Fruit fly (Drosophila melanogaster) whole organism, embryonic: ENCODE data around the gene Hexim.
A peak's percentile ranks its signal among the peaks of the same experiment; 100 is the strongest.

Experiments
- Atf-2 ChIP-seq: fragments of 200-800 bp; sonication (Bioruptor generic); optimal IDR thresholded peaks from 2 replicates; lab custom pipeline; 2016; ENCODE audit warnings: missing biosample characterization, missing genetic modification characterization
- C15 ChIP-seq: fragments of 200-800 bp; sonication (Bioruptor generic); IDR thresholded peaks from 3 replicates; pipeline ENCODE4 v1.3.6; 2022; ENCODE audit warnings: missing biosample characterization, missing genetic modification characterization
- CG10959 ChIP-seq: fragments of 200-800 bp; sonication (Bioruptor generic); IDR thresholded peaks from 2 replicates; pipeline ENCODE4 v1.3.6; 2022; ENCODE audit warnings: missing biosample characterization, missing genetic modification characterization
- CG11504 ChIP-seq: fragments of 200-800 bp; sonication (Bioruptor generic); optimal IDR thresholded peaks from 3 replicates; lab custom pipeline; 2019; ENCODE audit warnings: missing biosample characterization, mild to moderate bottlenecking, missing genetic modification characterization, moderate library complexity
- CG11696 ChIP-seq: fragments of 200-800 bp; sonication (Bioruptor generic); IDR thresholded peaks from 2 replicates; pipeline ENCODE4 v1.3.6; 2022; ENCODE audit warnings: missing biosample characterization, missing genetic modification characterization
- CG12391 ChIP-seq: fragments of 200-800 bp; sonication (Bioruptor generic); optimal IDR thresholded peaks from 3 replicates; lab custom pipeline; 2018; ENCODE audit warnings: missing biosample characterization, mild to moderate bottlenecking, missing genetic modification characterization, moderate library complexity
- CG13123 ChIP-seq: fragments of 200-800 bp; sonication (Bioruptor generic); optimal IDR thresholded peaks from 2 replicates; lab custom pipeline; 2016; ENCODE audit warnings: missing biosample characterization, missing genetic modification characterization
- CG14050 ChIP-seq: fragments of 200-800 bp; sonication (Bioruptor generic); IDR thresholded peaks from 3 replicates; pipeline ENCODE4 v1.3.6; 2022; ENCODE audit warnings: missing biosample characterization, missing genetic modification characterization
- CG16779 ChIP-seq: fragments of 200-800 bp; sonication (Bioruptor generic); IDR thresholded peaks from 2 replicates; pipeline ENCODE4 v1.3.6; 2022; ENCODE audit warnings: missing biosample characterization, missing genetic modification characterization
- CG17328 ChIP-seq: fragments of 200-800 bp; sonication (Bioruptor generic); IDR thresholded peaks from 2 replicates; pipeline ENCODE4 v1.3.6; 2022; ENCODE audit warnings: missing biosample characterization, missing genetic modification characterization
- CG17568 ChIP-seq: fragments of 200-800 bp; sonication (Bioruptor generic); optimal IDR thresholded peaks from 2 replicates; lab custom pipeline; 2018; ENCODE audit warnings: missing biosample characterization, mild to moderate bottlenecking, missing genetic modification characterization, moderate library complexity
- CG17829 ChIP-seq: fragments of 200-800 bp; optimal IDR thresholded peaks from 2 replicates; lab custom pipeline; 2019; ENCODE audit warnings: missing biosample characterization, mild to moderate bottlenecking, missing genetic modification characterization, moderate library complexity
- CG2712 ChIP-seq: fragments of 200-800 bp; optimal IDR thresholded peaks from 3 replicates; lab custom pipeline; 2019; ENCODE audit warnings: missing biosample characterization, mild to moderate bottlenecking, missing genetic modification characterization, moderate library complexity
- CG3995 ChIP-seq: fragments of 200-800 bp; sonication (Bioruptor generic); optimal IDR thresholded peaks from 3 replicates; lab custom pipeline; 2016; ENCODE audit warnings: missing biosample characterization, missing genetic modification characterization
- CG4360 ChIP-seq: fragments of 200-800 bp; sonication (Bioruptor generic); IDR thresholded peaks from 2 replicates; pipeline ENCODE4 v1.3.6; 2022; ENCODE audit warnings: missing biosample characterization, missing genetic modification characterization
- CG6254 ChIP-seq: fragments of 200-800 bp; sonication (Bioruptor generic); optimal IDR thresholded peaks from 3 replicates; lab custom pipeline; 2017; ENCODE audit warnings: mild to moderate bottlenecking, missing biosample characterization, missing genetic modification reagents, missing genetic modification characterization
- CG7839 ChIP-seq: fragments of 200-800 bp; sonication (Bioruptor generic); optimal IDR thresholded peaks from 3 replicates; lab custom pipeline; 2018; ENCODE audit warnings: missing biosample characterization, mild to moderate bottlenecking, missing genetic modification characterization, moderate library complexity
- CG8359 ChIP-seq: fragments of 200-800 bp; sonication (Bioruptor generic); optimal IDR thresholded peaks from 2 replicates; lab custom pipeline; 2017; ENCODE audit warnings: missing biosample characterization, mild to moderate bottlenecking, missing genetic modification characterization, borderline replicate concordance
- CG8765 ChIP-seq: fragments of 200-800 bp; sonication (Bioruptor generic); IDR thresholded peaks from 2 replicates; pipeline ENCODE4 v1.3.6; 2022; ENCODE audit warnings: missing biosample characterization, missing genetic modification characterization
- CG9817 ChIP-seq: fragments of 200-800 bp; sonication (Bioruptor generic); optimal IDR thresholded peaks from 2 replicates; lab custom pipeline; 2018; ENCODE audit warnings: missing biosample characterization, mild to moderate bottlenecking, missing genetic modification characterization, moderate library complexity
- CTCF ChIP-seq: fragments of 200-800 bp; sonication (Bioruptor generic); optimal IDR thresholded peaks from 2 replicates; lab custom pipeline; 2017; ENCODE audit warnings: missing biosample characterization, mild to moderate bottlenecking, missing genetic modification characterization, moderate library complexity
- CoRest ChIP-seq: fragments of 200-800 bp; sonication (Bioruptor generic); optimal IDR thresholded peaks from 3 replicates; lab custom pipeline; 2018; ENCODE audit warnings: missing biosample characterization, mild to moderate bottlenecking, missing genetic modification characterization, moderate library complexity
- Dbx ChIP-seq: fragments of 200-800 bp; sonication (Bioruptor generic); IDR thresholded peaks from 3 replicates; pipeline ENCODE4 v1.3.6; 2022; ENCODE audit warnings: missing biosample characterization, missing genetic modification characterization
- Doc3 ChIP-seq: fragments of 200-800 bp; sonication (Bioruptor generic); IDR thresholded peaks from 3 replicates; pipeline ENCODE4 v1.3.6; 2022; ENCODE audit warnings: missing biosample characterization, missing genetic modification characterization; ENCODE audit not compliant: partially characterized antibody
- Elba2 ChIP-seq: fragments of 200-800 bp; sonication (Bioruptor generic); optimal IDR thresholded peaks from 3 replicates; lab custom pipeline; 2016; ENCODE audit warnings: missing biosample characterization, missing genetic modification characterization
- GATAe ChIP-seq: fragments of 200-800 bp; sonication (Bioruptor generic); conservative IDR thresholded peaks from 2 replicates; pipeline ENCODE4 v1.3.6; 2022; ENCODE audit warnings: missing biosample characterization, missing genetic modification characterization
- Mad ChIP-seq: fragments of 200-800 bp; sonication (Bioruptor generic); optimal IDR thresholded peaks from 2 replicates; lab custom pipeline; 2016; ENCODE audit warnings: missing biosample characterization, missing genetic modification characterization
- Optix ChIP-seq: fragments of 200-800 bp; sonication (Bioruptor generic); IDR thresholded peaks from 3 replicates; pipeline ENCODE4 v1.3.6; 2022; ENCODE audit warnings: missing biosample characterization, missing genetic modification characterization
- Pdp1 ChIP-seq, 2 experiments: fragments of 200-800 bp; sonication (Bioruptor generic); optimal IDR thresholded peaks; 3 replicates each; lab custom pipeline; 2016; ENCODE audit warnings: missing biosample characterization in 2 of 2, missing genetic modification characterization in 2 of 2, mild to moderate bottlenecking in 1 of 2, moderate library complexity in 1 of 2
- Ravus ChIP-seq: fragments of 200-800 bp; sonication (Bioruptor generic); IDR thresholded peaks from 2 replicates; pipeline ENCODE4 v1.3.6; 2022; ENCODE audit warnings: missing biosample characterization, missing genetic modification characterization
- Scr ChIP-seq: fragments of 200-800 bp; sonication (Bioruptor generic); IDR thresholded peaks from 2 replicates; pipeline ENCODE4 v1.3.6; 2022; ENCODE audit warnings: missing biosample characterization, missing genetic modification characterization; ENCODE audit not compliant: partially characterized antibody
- btn ChIP-seq: fragments of 200-800 bp; sonication (Bioruptor generic); optimal IDR thresholded peaks from 2 replicates; lab custom pipeline; 2016; ENCODE audit warnings: missing biosample characterization, missing genetic modification characterization
- cad ChIP-seq: fragments of >200 bp; optimal IDR thresholded peaks from 2 replicates; lab custom pipeline; 2017; ENCODE audit warnings: missing biosample characterization, missing genetic modification characterization
- disco-r ChIP-seq: fragments of 200-800 bp; sonication (Bioruptor generic); optimal IDR thresholded peaks from 2 replicates; lab custom pipeline; 2016; ENCODE audit warnings: missing biosample characterization, missing genetic modification characterization
- eyg ChIP-seq: fragments of 200-800 bp; sonication (Bioruptor generic); optimal IDR thresholded peaks from 3 replicates; lab custom pipeline; 2016; ENCODE audit warnings: missing biosample characterization, missing genetic modification characterization
- fd3F ChIP-seq: fragments of 200-800 bp; sonication (Bioruptor generic); optimal IDR thresholded peaks from 2 replicates; lab custom pipeline; 2018; ENCODE audit warnings: missing biosample characterization, mild to moderate bottlenecking, missing genetic modification characterization, moderate library complexity
- gcm ChIP-seq: fragments of 200-800 bp; sonication (Bioruptor generic); optimal IDR thresholded peaks from 2 replicates; lab custom pipeline; 2019; ENCODE audit warnings: missing biosample characterization, mild to moderate bottlenecking, missing genetic modification characterization, moderate library complexity
- gem ChIP-seq: fragments of 200-800 bp; sonication (Bioruptor generic); optimal IDR thresholded peaks from 2 replicates; lab custom pipeline; 2019; ENCODE audit warnings: missing biosample characterization, mild to moderate bottlenecking, missing genetic modification characterization, moderate library complexity
- gfzf ChIP-seq: fragments of 200-800 bp; sonication (Bioruptor generic); optimal IDR thresholded peaks from 2 replicates; lab custom pipeline; 2016; ENCODE audit warnings: missing biosample characterization, mild to moderate bottlenecking, missing genetic modification characterization, moderate library complexity
- gro ChIP-seq: fragments of 200-800 bp; sonication (Bioruptor generic); optimal IDR thresholded peaks from 2 replicates; lab custom pipeline; 2016; ENCODE audit warnings: missing biosample characterization, missing genetic modification characterization
- kay ChIP-seq: fragments of 200-800 bp; sonication (Bioruptor generic); optimal IDR thresholded peaks from 2 replicates; lab custom pipeline; 2016; ENCODE audit warnings: missing biosample characterization, missing genetic modification characterization
- ken ChIP-seq: fragments of 200-800 bp; sonication (Bioruptor generic); IDR thresholded peaks from 3 replicates; pipeline ENCODE4 v1.3.6; 2022; ENCODE audit warnings: missing biosample characterization, missing genetic modification characterization
- kni ChIP-seq: fragments of 200-800 bp; sonication (Bioruptor generic); optimal IDR thresholded peaks from 3 replicates; lab custom pipeline; 2017; ENCODE audit warnings: mild to moderate bottlenecking, missing biosample characterization, missing genetic modification reagents, missing genetic modification characterization
- lbe ChIP-seq: fragments of 200-800 bp; sonication (Bioruptor generic); optimal IDR thresholded peaks from 2 replicates; lab custom pipeline; 2016; ENCODE audit warnings: missing biosample characterization, mild to moderate bottlenecking, missing genetic modification characterization
- pan ChIP-seq, 4 experiments: fragments of >200 bp in 3 of 4; fragments of 200-800 bp in 1 of 4; sonication (Bioruptor generic) in 1 of 4; optimal IDR thresholded peaks in 3 of 4; IDR thresholded peaks in 1 of 4; 2 replicates each; pipeline versions ENCODE4 v1.3.6 to Lab custom; 2017 to 2022; ENCODE audit warnings: missing biosample characterization in 2 of 4, missing genetic modification characterization in 2 of 4, mixed read lengths in 1 of 4
- phol ChIP-seq: fragments of 200-800 bp; sonication (Bioruptor generic); optimal IDR thresholded peaks from 3 replicates; lab custom pipeline; 2018; ENCODE audit warnings: missing biosample characterization, mild to moderate bottlenecking, missing genetic modification characterization, moderate library complexity
- scrt ChIP-seq: fragments of 200-800 bp; sonication (Bioruptor generic); optimal IDR thresholded peaks from 2 replicates; lab custom pipeline; 2018; ENCODE audit warnings: missing biosample characterization, mild to moderate bottlenecking, missing genetic modification characterization, moderate library complexity
- sug ChIP-seq: fragments of 200-800 bp; optimal IDR thresholded peaks from 2 replicates; lab custom pipeline; 2019; ENCODE audit warnings: missing biosample characterization, mild to moderate bottlenecking, missing genetic modification characterization, moderate library complexity
- wdn ChIP-seq: fragments of 200-800 bp; sonication (Bioruptor generic); IDR thresholded peaks from 2 replicates; pipeline ENCODE4 v1.3.6; 2022; ENCODE audit warnings: missing biosample characterization, missing genetic modification characterization
- zen2 ChIP-seq: fragments of 200-800 bp; sonication (Bioruptor generic); IDR thresholded peaks from 3 replicates; pipeline ENCODE4 v1.3.6; 2022; ENCODE audit warnings: missing biosample characterization, missing genetic modification characterization; ENCODE audit not compliant: partially characterized antibody
- zfh2 ChIP-seq: fragments of 200-800 bp; sonication (Bioruptor generic); optimal IDR thresholded peaks from 2 replicates; lab custom pipeline; 2016; ENCODE audit warnings: missing biosample characterization, missing genetic modification characterization

The Hexim gene

dm6 chr3R:14624088-14624619, 35.1 kb upstream of the Hexim start (continued):
- no peak for TF ChIP-seq CG6254
- TF ChIP-seq CG14050 (GFP tag; lab: Robert Waterston, UW), result no peak
- TF ChIP-seq CG16779 (GFP tag; lab: Robert Waterston, UW), result no peak
- TF ChIP-seq pan (optimal IDR thresholded peaks at IDR 0.05; lab: Kevin White, UChicago), result no peak
- TF ChIP-seq pan (GFP tag; optimal IDR thresholded peaks at IDR 0.05 in 1 of 2, IDR thresholded peaks at IDR 0.05 in 1 of 2), result no peak
- no peak for TF ChIP-seq sug
- TF ChIP-seq btn (GFP tag; lab: Kevin White, UChicago), result no peak
- TF ChIP-seq CG3995 (GFP tag; lab: Kevin White, UChicago), result no peak
- TF ChIP-seq CG17568 (GFP tag; lab: Kevin White, UChicago), result no peak
- no peak for TF ChIP-seq C15 (GFP tag; lab: Robert Waterston, UW)
- TF ChIP-seq CG11696 (GFP tag; lab: Robert Waterston, UW), result no peak
- no peak for TF ChIP-seq ken
- TF ChIP-seq eyg (GFP tag; lab: Kevin White, UChicago), result no peak
- peak; percentile 54 to 69 for TF ChIP-seq Pdp1 (GFP tag; optimal IDR thresholded peaks at IDR 0.05; lab: Kevin White, UChicago)
- TF ChIP-seq kay (GFP tag; lab: Kevin White, UChicago), result peak; percentile 20
- TF ChIP-seq GATAe (GFP tag; lab: Robert Waterston, UW), result no peak
- TF ChIP-seq disco-r (GFP tag; lab: Kevin White, UChicago), result no peak
- no peak for TF ChIP-seq CG17328
- TF ChIP-seq Mad (GFP tag; lab: Kevin White, UChicago), result peak; percentile 36
- peak; percentile 99 for TF ChIP-seq CG4360
- TF ChIP-seq Elba2 (GFP tag; lab: Kevin White, UChicago), result no peak
- peak; percentile 10 for TF ChIP-seq scrt (GFP tag; lab: Kevin White, UChicago)
- no peak for TF ChIP-seq CG9817 (tag; lab: Kevin White, UChicago)
- TF ChIP-seq gem (tag; lab: Kevin White, UChicago), result peak; percentile 81
- TF ChIP-seq CG11504 (tag; lab: Kevin White, UChicago), result no peak
- TF ChIP-seq Ravus, result no peak
- no peak for TF ChIP-seq gfzf (GFP tag; lab: Kevin White, UChicago)
- no peak for TF ChIP-seq Scr (GFP tag; lab: Robert Waterston, UW)
- peak; percentile 56 for TF ChIP-seq lbe (GFP tag; lab: Kevin White, UChicago)
- no peak for TF ChIP-seq kni (GFP tag; lab: Kevin White, UChicago)
- no peak for TF ChIP-seq zfh2
- peak; percentile 47 for TF ChIP-seq CoRest (tag; lab: Kevin White, UChicago)
- no peak for TF ChIP-seq cad (GFP tag; lab: Kevin White, UChicago)
- peak; percentile 70 for TF ChIP-seq CG7839
- peak; percentile 73 for TF ChIP-seq CG17829 (tag; lab: Kevin White, UChicago)
- TF ChIP-seq gcm (GFP tag; lab: Kevin White, UChicago), result peak; percentile 65
- no peak for TF ChIP-seq CG8359
- TF ChIP-seq CG10959 (GFP tag; lab: Robert Waterston, UW), result no peak
- TF ChIP-seq CG2712, result peak; percentile 84
- no peak for TF ChIP-seq gro (GFP tag; lab: Kevin White, UChicago)
- peak; percentile 70 for TF ChIP-seq CG12391
- no peak for TF ChIP-seq CG13123 (GFP tag; lab: Kevin White, UChicago)
- no peak for TF ChIP-seq CG8765 (GFP tag; lab: Robert Waterston, UW)
- no peak for TF ChIP-seq fd3F
- no peak for TF ChIP-seq CTCF (GFP tag; lab: Kevin White, UChicago)
- TF ChIP-seq zen2, result no peak
- peak; percentile 61 for TF ChIP-seq Atf-2
- TF ChIP-seq Dbx (GFP tag; lab: Robert Waterston, UW), result no peak
- peak; percentile 73 for TF ChIP-seq phol
- no peak for TF ChIP-seq Optix (GFP tag; lab: Robert Waterston, UW)
- TF ChIP-seq wdn (GFP tag; lab: Robert Waterston, UW), result no peak
- no peak for TF ChIP-seq Doc3 (GFP tag; lab: Robert Waterston, UW)
